Fruit fly (Drosophila melanogaster) whole organism, embryonic: Measurements from ENCODE around the gene CAH1.

Experiments
- Adf1 ChIP-seq: fragments of 200-800 bp; sonication (Bioruptor generic); IDR thresholded peaks from 2 replicates; pipeline ENCODE4 v1.3.6; 2022; ENCODE audit warnings: missing biosample characterization, missing genetic modification characterization
- Awh ChIP-seq: fragments of 200-800 bp; sonication (Bioruptor generic); IDR thresholded peaks from 2 replicates; pipeline ENCODE4, ENCODE4 v1.3.6; 2022; ENCODE audit warnings: missing biosample characterization, missing genetic modification characterization
- CG10543 ChIP-seq: fragments of 200-800 bp; sonication (Bioruptor generic); optimal IDR thresholded peaks from 3 replicates; lab custom pipeline; 2017; ENCODE audit warnings: missing biosample characterization, mild to moderate bottlenecking, missing genetic modification characterization, moderate library complexity
- CG11456 ChIP-seq: fragments of 200-800 bp; sonication (Bioruptor generic); IDR thresholded peaks from 3 replicates; pipeline ENCODE4 v1.3.6; 2022; ENCODE audit warnings: missing biosample characterization, missing genetic modification characterization
- CG13775 ChIP-seq: fragments of 200-800 bp; sonication (Bioruptor generic); optimal IDR thresholded peaks from 3 replicates; lab custom pipeline; 2017; ENCODE audit warnings: missing biosample characterization, mild to moderate bottlenecking, missing genetic modification characterization
- CG15011 ChIP-seq: fragments of 200-800 bp; sonication (Bioruptor generic); optimal IDR thresholded peaks from 3 replicates; lab custom pipeline; 2018; ENCODE audit warnings: missing biosample characterization, mild to moderate bottlenecking, missing genetic modification characterization
- CG17568 ChIP-seq: fragments of 200-800 bp; sonication (Bioruptor generic); optimal IDR thresholded peaks from 2 replicates; lab custom pipeline; 2018; ENCODE audit warnings: missing biosample characterization, mild to moderate bottlenecking, missing genetic modification characterization, moderate library complexity
- CG18764 ChIP-seq: fragments of 200-800 bp; sonication (Bioruptor generic); optimal IDR thresholded peaks from 3 replicates; lab custom pipeline; 2016; ENCODE audit warnings: missing biosample characterization, missing genetic modification characterization
- CG30020 ChIP-seq: fragments of 200-800 bp; optimal IDR thresholded peaks from 2 replicates; lab custom pipeline; 2019; ENCODE audit warnings: missing biosample characterization, mild to moderate bottlenecking, missing genetic modification characterization, moderate library complexity
- CG30403 ChIP-seq: fragments of 200-800 bp; sonication (Bioruptor generic); optimal IDR thresholded peaks from 3 replicates; lab custom pipeline; 2016; ENCODE audit warnings: missing biosample characterization, missing genetic modification characterization
- CG34224 ChIP-seq: fragments of 200-800 bp; sonication (Bioruptor generic); IDR thresholded peaks from 3 replicates; pipeline ENCODE4 v1.3.6; 2022; ENCODE audit warnings: missing biosample characterization, missing genetic modification characterization; ENCODE audit not compliant: partially characterized antibody
- CG4360 ChIP-seq: fragments of 200-800 bp; sonication (Bioruptor generic); IDR thresholded peaks from 2 replicates; pipeline ENCODE4 v1.3.6; 2022; ENCODE audit warnings: missing biosample characterization, missing genetic modification characterization
- CG7786 ChIP-seq: fragments of 200-800 bp; sonication (Bioruptor generic); optimal IDR thresholded peaks from 2 replicates; lab custom pipeline; 2016; ENCODE audit warnings: missing biosample characterization, missing genetic modification characterization
- CG8388 ChIP-seq: fragments of 200-800 bp; sonication (Bioruptor generic); optimal IDR thresholded peaks from 2 replicates; lab custom pipeline; 2019; ENCODE audit warnings: missing biosample characterization, mild to moderate bottlenecking, missing genetic modification characterization, moderate library complexity
- CG8765 ChIP-seq: fragments of 200-800 bp; sonication (Bioruptor generic); IDR thresholded peaks from 2 replicates; pipeline ENCODE4 v1.3.6; 2022; ENCODE audit warnings: missing biosample characterization, missing genetic modification characterization
- Dbx ChIP-seq: fragments of 200-800 bp; sonication (Bioruptor generic); IDR thresholded peaks from 3 replicates; pipeline ENCODE4 v1.3.6; 2022; ENCODE audit warnings: missing biosample characterization, missing genetic modification characterization
- Dek ChIP-seq: fragments of 200-800 bp; sonication (Bioruptor generic); optimal IDR thresholded peaks from 3 replicates; lab custom pipeline; 2019; ENCODE audit warnings: missing biosample characterization, mild to moderate bottlenecking, missing genetic modification characterization, moderate library complexity
- Doc2 ChIP-seq: fragments of 200-800 bp; sonication (Bioruptor generic); IDR thresholded peaks from 2 replicates; pipeline ENCODE4 v1.3.6; 2022; ENCODE audit warnings: missing biosample characterization, missing genetic modification characterization
- Drgx ChIP-seq: fragments of 200-800 bp; sonication (Bioruptor generic); IDR thresholded peaks from 2 replicates; pipeline ENCODE4 v1.3.6; 2022; ENCODE audit warnings: missing biosample characterization, missing genetic modification characterization
- Gug ChIP-seq: fragments of 200-800 bp; sonication (Bioruptor generic); IDR thresholded peaks from 4 replicates; pipeline ENCODE4 v1.3.6; 2022; ENCODE audit warnings: missing biosample characterization, missing genetic modification characterization
- Hr78 ChIP-seq, 2 experiments: fragments of 200-800 bp in 1 of 2; fragments of >200 bp in 1 of 2; sonication (Bioruptor generic) in 1 of 2; optimal IDR thresholded peaks; 2 replicates each; lab custom pipeline; 2017 to 2019; ENCODE audit warnings: missing biosample characterization in 2 of 2, missing genetic modification characterization in 2 of 2, mild to moderate bottlenecking in 1 of 2, moderate library complexity in 1 of 2
- Hsf ChIP-seq: fragments of 200-800 bp; sonication (Bioruptor generic); optimal IDR thresholded peaks from 3 replicates; lab custom pipeline; 2016; ENCODE audit warnings: missing biosample characterization, missing genetic modification characterization
- Mad ChIP-seq: fragments of 200-800 bp; sonication (Bioruptor generic); optimal IDR thresholded peaks from 2 replicates; lab custom pipeline; 2016; ENCODE audit warnings: missing biosample characterization, missing genetic modification characterization
- Med ChIP-seq: fragments of 200-800 bp; sonication (Bioruptor generic); peaks from one replicate; lab custom pipeline; 2016; ENCODE audit warnings: missing biosample characterization, missing genetic modification characterization, mild to moderate bottlenecking, inconsistent platforms, moderate library complexity
- Rfx ChIP-seq: fragments of 200-800 bp; sonication (Bioruptor generic); IDR thresholded peaks from 2 replicates; pipeline ENCODE4 v1.3.6; 2022; ENCODE audit warnings: missing biosample characterization, missing genetic modification characterization
- Ssrp ChIP-seq: fragments of 200-800 bp; sonication (Bioruptor generic); optimal IDR thresholded peaks from 2 replicates; lab custom pipeline; 2018; ENCODE audit warnings: missing biosample characterization, mild to moderate bottlenecking, missing genetic modification characterization, moderate library complexity
- ac ChIP-seq: fragments of 200-800 bp; sonication (Bioruptor generic); optimal IDR thresholded peaks from 3 replicates; lab custom pipeline; 2017; ENCODE audit warnings: missing biosample characterization, mild to moderate bottlenecking, missing genetic modification characterization
- bigmax ChIP-seq: fragments of 200-800 bp; sonication (Bioruptor generic); optimal IDR thresholded peaks from 2 replicates; lab custom pipeline; 2018; ENCODE audit warnings: missing biosample characterization, mild to moderate bottlenecking, missing genetic modification characterization
- cato ChIP-seq: fragments of 200-800 bp; sonication (Bioruptor generic); optimal IDR thresholded peaks from 2 replicates; lab custom pipeline; 2016; ENCODE audit warnings: missing biosample characterization, missing genetic modification characterization, borderline replicate concordance
- chm ChIP-seq: fragments of 200-800 bp; sonication (Bioruptor generic); IDR thresholded peaks from 2 replicates; pipeline ENCODE4 v1.3.6; 2022; ENCODE audit warnings: missing biosample characterization, missing genetic modification characterization
- ci ChIP-seq: fragments of 200-800 bp; sonication (Bioruptor generic); IDR thresholded peaks from 3 replicates; pipeline ENCODE4 v1.3.6; 2022; ENCODE audit warnings: missing biosample characterization, missing genetic modification characterization
- corto ChIP-seq: fragments of 200-800 bp; sonication (Bioruptor generic); optimal IDR thresholded peaks from 2 replicates; lab custom pipeline; 2016; ENCODE audit warnings: missing biosample characterization, mild to moderate bottlenecking, missing genetic modification characterization, moderate library complexity
- crol ChIP-seq: fragments of 200-800 bp; sonication (Bioruptor generic); IDR thresholded peaks from 2 replicates; pipeline ENCODE4 v1.3.6; 2022; ENCODE audit warnings: missing biosample characterization, missing genetic modification characterization
- eyg ChIP-seq: fragments of 200-800 bp; sonication (Bioruptor generic); optimal IDR thresholded peaks from 3 replicates; lab custom pipeline; 2016; ENCODE audit warnings: missing biosample characterization, missing genetic modification characterization
- fd64A ChIP-seq: fragments of 200-800 bp; sonication (Bioruptor generic); optimal IDR thresholded peaks from 3 replicates; lab custom pipeline; 2018; ENCODE audit warnings: missing biosample characterization, mild to moderate bottlenecking, missing genetic modification characterization
- insv ChIP-seq, 2 experiments: fragments of 200-800 bp; sonication (Bioruptor generic); optimal IDR thresholded peaks; 3 replicates each; lab custom pipeline; 2016 to 2018; ENCODE audit warnings: missing biosample characterization in 2 of 2, missing genetic modification characterization in 2 of 2
- kni ChIP-seq: fragments of 200-800 bp; sonication (Bioruptor generic); optimal IDR thresholded peaks from 3 replicates; lab custom pipeline; 2017; ENCODE audit warnings: mild to moderate bottlenecking, missing biosample characterization, missing genetic modification reagents, missing genetic modification characterization
- lbe ChIP-seq: fragments of 200-800 bp; sonication (Bioruptor generic); optimal IDR thresholded peaks from 2 replicates; lab custom pipeline; 2016; ENCODE audit warnings: missing biosample characterization, mild to moderate bottlenecking, missing genetic modification characterization
- mld ChIP-seq: fragments of 200-800 bp; sonication (Bioruptor generic); IDR thresholded peaks from 3 replicates; pipeline ENCODE4 v1.3.6; 2022; ENCODE audit warnings: missing biosample characterization, missing genetic modification characterization; ENCODE audit not compliant: partially characterized antibody
- odd ChIP-seq: fragments of 200-800 bp; sonication (Bioruptor generic); optimal IDR thresholded peaks from 2 replicates; lab custom pipeline; 2017; ENCODE audit warnings: missing biosample characterization, mild to moderate bottlenecking, missing genetic modification characterization
- org-1 ChIP-seq: fragments of 200-800 bp; sonication (Bioruptor generic); optimal IDR thresholded peaks from 2 replicates; lab custom pipeline; 2017; ENCODE audit warnings: missing biosample characterization, missing genetic modification characterization
- pfk ChIP-seq: fragments of 200-800 bp; sonication (Bioruptor generic); optimal IDR thresholded peaks from 2 replicates; lab custom pipeline; 2018; ENCODE audit warnings: missing biosample characterization, mild to moderate bottlenecking, missing genetic modification characterization, moderate library complexity
- phol ChIP-seq: fragments of 200-800 bp; sonication (Bioruptor generic); optimal IDR thresholded peaks from 3 replicates; lab custom pipeline; 2018; ENCODE audit warnings: missing biosample characterization, mild to moderate bottlenecking, missing genetic modification characterization, moderate library complexity
- prd ChIP-seq, 3 experiments: fragments of >200 bp in 2 of 3; fragments of 200-800 bp in 1 of 3; sonication (Bioruptor generic) in 1 of 3; optimal IDR thresholded peaks in 2 of 3; IDR thresholded peaks in 1 of 3; 2 replicates in 2 of 3; 3 replicates in 1 of 3; pipeline versions ENCODE4 v1.3.6 to Lab custom; 2017 to 2022; ENCODE audit warnings: missing biosample characterization in 1 of 3, missing genetic modification characterization in 1 of 3
- pros ChIP-seq: fragments of 200-800 bp; sonication (Bioruptor generic); optimal IDR thresholded peaks from 3 replicates; lab custom pipeline; 2019; ENCODE audit warnings: missing biosample characterization, mild to moderate bottlenecking, missing genetic modification characterization, moderate library complexity
- sisA ChIP-seq: fragments of 200-800 bp; sonication (Bioruptor generic); IDR thresholded peaks from 2 replicates; pipeline ENCODE4 v1.3.6; 2022; ENCODE audit warnings: missing biosample characterization, missing genetic modification characterization
- slp2 ChIP-seq: fragments of 200-800 bp; sonication (Bioruptor generic); optimal IDR thresholded peaks from 2 replicates; lab custom pipeline; 2016; ENCODE audit warnings: missing biosample characterization, missing genetic modification characterization
- sr ChIP-seq: fragments of 200-800 bp; sonication (Bioruptor generic); IDR thresholded peaks from 3 replicates; pipeline ENCODE4 v1.3.6; 2022; ENCODE audit warnings: missing biosample characterization, missing genetic modification characterization
- tgo ChIP-seq: fragments of 200-800 bp; sonication (Bioruptor generic); IDR thresholded peaks from 3 replicates; pipeline ENCODE4 v1.3.6; 2022; ENCODE audit warnings: missing biosample characterization, missing genetic modification characterization
- wor ChIP-seq: fragments of 200-800 bp; sonication (Bioruptor generic); IDR thresholded peaks from 2 replicates; pipeline ENCODE4 v1.3.6; 2022; ENCODE audit warnings: missing biosample characterization, missing genetic modification characterization

Gene CAH1

dm6 chr2L:13835959-13836358, 32.5 kb downstream of the CAH1 start:
- peak; percentile 61; the same call in 1 of the 3 replicates for TF ChIP-seq CG11456
- TF ChIP-seq Hsf: no peak
- no peak for TF ChIP-seq odd (GFP tag; lab: Kevin White, UChicago)
- TF ChIP-seq CG30403 (GFP tag; lab: Kevin White, UChicago): no peak
- no peak for TF ChIP-seq CG30020
- TF ChIP-seq Rfx (GFP tag; lab: Robert Waterston, UW): 0 out of 2 replicates have a peak, but pooled peaks have one; percentile 7
- TF ChIP-seq CG15011 (GFP tag; lab: Kevin White, UChicago): no peak
- TF ChIP-seq mld: peak; percentile 50; the same call in 1 of the 3 replicates
- 0 out of 2 replicates have a peak, but pooled peaks have one; percentile 22 for TF ChIP-seq Awh (GFP tag; lab: Robert Waterston, UW)
- no peak for TF ChIP-seq pfk (GFP tag; lab: Kevin White, UChicago)
- TF ChIP-seq cato: no peak
- 0 out of 2 replicates have a peak, but pooled peaks have one; percentile 6 for TF ChIP-seq Drgx
- TF ChIP-seq crol (GFP tag; lab: Robert Waterston, UW): 0 out of 2 replicates have a peak, but pooled peaks have one; percentile 9
- TF ChIP-seq Ssrp (tag; lab: Kevin White, UChicago): no peak
- no peak for TF ChIP-seq CG17568 (GFP tag; lab: Kevin White, UChicago)
- peak; percentile 60 for TF ChIP-seq CG13775 (GFP tag; lab: Kevin White, UChicago)
- no peak for TF ChIP-seq CG7786 (GFP tag; lab: Kevin White, UChicago)
- 0 out of 2 replicates have a peak, but pooled peaks have one; percentile 15 for TF ChIP-seq CG8765 (GFP tag; lab: Robert Waterston, UW)
- 0 out of 2 replicates have a peak, but pooled peaks have one; percentile 13 for TF ChIP-seq Doc2 (GFP tag; lab: Robert Waterston, UW)
- peak; percentile 64 for TF ChIP-seq Med (GFP tag; lab: Kevin White, UChicago)
- TF ChIP-seq Dbx (GFP tag; lab: Robert Waterston, UW): 0 out of 3 replicates have a peak, but pooled peaks have one; percentile 9
- TF ChIP-seq chm (GFP tag; lab: Robert Waterston, UW): 0 out of 2 replicates have a peak, but pooled peaks have one; percentile 31
- no peak for TF ChIP-seq tgo (GFP tag; lab: Robert Waterston, UW)
- 0 out of 3 replicates have a peak, but pooled peaks have one; percentile 36 for TF ChIP-seq ci
- peak; percentile 71; the same call in 2 of the 3 replicates for TF ChIP-seq sr
- TF ChIP-seq org-1 (GFP tag; lab: Kevin White, UChicago): no peak
- TF ChIP-seq, all 482 proteins: peak for 14

- TF ChIP-seq Adf1 (peak; percentile 48; the same call in 1 of the 2 replicates), CG4360 (GFP tag; lab: Robert Waterston, UW) (0 out of 2 replicates have a peak, but pooled peaks have one; percentile 18), ac (GFP tag; lab: Kevin White, UChicago) (no peak), CG10543 (peak; percentile 2), CG18764 (GFP tag; lab: Kevin White, UChicago) (no peak), insv (GFP tag; optimal IDR thresholded peaks at IDR 0.05; lab: Kevin White, UChicago) (peak in 1 of 2 experiments; percentile 89), CG8388 (GFP tag; lab: Kevin White, UChicago) (no peak), fd64A (GFP tag; lab: Kevin White, UChicago) (no peak), CG34224 (GFP tag; lab: Robert Waterston, UW) (0 out of 3 replicates have a peak, but pooled peaks have one; percentile 34), kni (GFP tag; lab: Kevin White, UChicago) (peak; percentile 48), Dek (no peak), bigmax (no peak), Mad (GFP tag; lab: Kevin White, UChicago) (no peak), eyg (GFP tag; lab: Kevin White, UChicago) (no peak), slp2 (GFP tag; lab: Kevin White, UChicago) (no peak), Gug (GFP tag; lab: Robert Waterston, UW) (no peak), Hr78 (GFP tag; optimal IDR thresholded peaks at IDR 0.05; lab: Kevin White, UChicago) (no peak), lbe (GFP tag; lab: Kevin White, UChicago) (peak; percentile 45), prd (optimal IDR thresholded peaks at IDR 0.05; lab: Kevin White, UChicago) (no peak), prd (GFP tag; IDR thresholded peaks at IDR 0.05; lab: Robert Waterston, UW) (no peak), corto (GFP tag; lab: Kevin White, UChicago) (peak; percentile 16), phol (tag; lab: Kevin White, UChicago) (no peak), wor (no peak), pros (GFP tag; lab: Kevin White, UChicago) (no peak), sisA (GFP tag; lab: Robert Waterston, UW) (no peak)
Observed at dm6 chr2L:13837579-13837978, 34.2 kb downstream of the CAH1 start.
